Worm (Caenorhabditis elegans) whole organism, mixed stage, embryonic: ENCODE data around the gene agxt-1.

Source experiments
- elt-3 ChIP-seq: fragments of 150-350 bp; optimal IDR thresholded peaks from 2 replicates; lab custom pipeline; 2014; ENCODE audit warnings: missing biosample characterization, missing genetic modification characterization
- lin-13 ChIP-seq: fragments of 150-350 bp; optimal IDR thresholded peaks from 2 replicates; lab custom pipeline; 2014; ENCODE audit warnings: missing biosample characterization, missing genetic modification characterization
- nhr-237 ChIP-seq: fragments of 150-350 bp; optimal IDR thresholded peaks from 2 replicates; lab custom pipeline; 2014; ENCODE audit warnings: missing biosample characterization, missing genetic modification characterization
- nhr-28 ChIP-seq: fragments of 150-350 bp; optimal IDR thresholded peaks from 2 replicates; lab custom pipeline; 2014; ENCODE audit warnings: missing biosample characterization, missing genetic modification characterization
- snpc-4 ChIP-seq: fragments of 150-350 bp; optimal IDR thresholded peaks from 2 replicates; lab custom pipeline; 2014; ENCODE audit warnings: missing biosample characterization, missing genetic modification characterization
- ztf-11 ChIP-seq: fragments of 150-350 bp; optimal IDR thresholded peaks from 2 replicates; lab custom pipeline; 2014; ENCODE audit warnings: missing biosample characterization, missing genetic modification characterization

DNA sequence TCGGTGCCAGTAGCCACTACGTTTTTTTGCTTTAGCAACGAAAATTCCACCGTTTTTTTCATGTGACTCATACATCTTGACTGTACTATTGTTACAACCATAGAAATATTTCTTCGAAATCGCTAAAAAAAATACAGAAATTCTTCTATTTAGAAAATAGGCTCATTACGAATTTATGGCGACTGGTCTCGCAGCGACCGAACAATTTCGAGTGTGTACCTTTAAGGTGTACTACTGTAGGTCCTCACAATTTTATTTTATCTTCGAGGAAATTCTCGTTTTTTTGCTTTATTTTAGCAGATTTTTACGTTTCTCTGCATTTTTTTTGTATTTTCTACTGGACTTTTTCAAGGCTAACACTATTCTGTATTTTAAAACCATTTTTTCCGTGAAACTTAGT is 44.6 kb downstream of the agxt-1 start:
- TF ChIP-seq ztf-11 (no peak), nhr-237 (tag; lab: Kevin White, UChicago) (no peak), snpc-4 (tag; lab: Kevin White, UChicago) (no peak), nhr-28 (tag; lab: Kevin White, UChicago) (no peak), elt-3 (no peak), lin-13 (tag; lab: Kevin White, UChicago) (no peak)
